Worm (Caenorhabditis elegans): ENCODE data around the gene ttr-18.

DNA sequence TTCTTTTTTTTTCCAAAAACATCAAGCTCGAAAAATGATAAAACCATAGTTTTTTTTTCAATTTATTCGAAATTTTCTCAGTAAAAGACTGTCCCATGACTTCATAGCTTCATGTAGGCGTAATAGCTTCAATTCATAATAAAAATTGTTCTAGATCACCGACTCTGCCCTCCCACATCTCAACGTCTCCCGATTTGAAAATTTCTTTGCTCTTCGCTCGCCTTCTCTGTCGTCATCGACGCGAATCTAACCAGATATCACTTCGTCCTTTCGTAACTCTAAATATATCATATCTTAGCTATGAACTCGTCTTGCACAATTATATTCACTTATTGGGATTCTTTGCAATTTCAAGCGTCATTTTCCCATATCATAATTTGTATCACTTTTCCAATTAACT, 28.2 kb upstream of the ttr-18 start, which contains the start of gene srh-44:
- no peak for TF ChIP-seq lin-39 (tag; optimal IDR thresholded peaks at IDR 0.05)
- no peak for TF ChIP-seq ZK546.5 (tag; optimal IDR thresholded peaks at IDR 0.05)

All from whole organism, L2 larva.